Worm (Caenorhabditis elegans): ENCODE measurements around the gene ZC239.5.

DNA sequence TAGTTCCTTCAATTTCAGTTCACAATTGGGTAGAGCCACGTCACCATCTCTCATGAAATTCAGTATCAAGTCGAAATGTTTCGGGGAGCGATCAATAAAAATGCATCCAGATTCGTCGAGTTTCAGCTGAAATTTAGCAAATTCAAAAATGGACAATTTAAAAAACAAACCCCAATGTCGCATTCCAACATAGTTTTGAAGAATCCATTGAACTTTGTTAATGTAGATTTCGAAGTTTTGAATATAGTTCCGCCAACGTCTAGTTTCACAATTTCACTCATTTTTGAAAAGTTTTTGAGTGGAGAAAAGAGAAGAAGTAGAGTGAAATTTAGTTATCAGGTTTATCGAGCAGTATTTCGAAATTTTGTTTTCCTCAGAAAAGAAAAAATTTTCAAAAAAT is 11.3 kb downstream of the ZC239.5 start, which contains the start of gene ZC239.14:
- TF ChIP-seq aly-1 (tag; optimal IDR thresholded peaks at IDR 0.05) (no peak), ama-1 (optimal IDR thresholded peaks at IDR 0.05) (no peak), scrt-1 (GFP tag; IDR thresholded peaks at IDR 0.05) (no peak), flt-1 (GFP tag; IDR thresholded peaks at IDR 0.05) (no peak), hmg-4 (GFP tag; optimal IDR thresholded peaks at IDR 0.05) (no peak), ceh-36 (tag; optimal IDR thresholded peaks at IDR 0.05) (no peak), pes-1 (GFP tag; IDR thresholded peaks at IDR 0.05) (no peak), ceh-13 (GFP tag; optimal IDR thresholded peaks at IDR 0.05) (no peak), tbx-37 (GFP tag; conservative IDR thresholded peaks at IDR 0.05) (no peak), ets-7 (tag; optimal IDR thresholded peaks at IDR 0.05) (no peak), tbx-11 (GFP tag; IDR thresholded peaks at IDR 0.05) (no peak), hmbx-1 (tag; optimal IDR thresholded peaks at IDR 0.05) (no peak)

Measured in whole organism, early embryonic.